Fruit fly (Drosophila melanogaster): ENCODE results near the gene CG8568.

DNA sequence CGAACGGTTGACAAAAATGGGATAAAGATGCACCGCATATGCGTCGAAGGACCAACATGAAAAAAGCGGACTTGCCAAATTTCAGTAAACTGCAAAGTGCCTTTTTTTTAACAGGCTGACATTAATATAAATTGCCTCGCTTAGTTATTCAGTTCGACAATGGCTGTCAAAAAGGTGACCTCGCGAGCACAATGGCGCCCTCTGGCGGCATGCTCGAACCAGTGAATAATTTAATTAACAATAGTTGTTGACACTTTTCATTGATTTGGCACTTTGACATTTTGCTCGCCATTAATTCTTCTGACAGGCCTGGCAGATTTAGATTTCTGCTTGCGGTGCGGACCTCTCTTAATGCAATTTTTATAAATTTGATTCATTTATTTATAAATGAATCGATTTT is 20.1 kb upstream of the CG8568 start:
- TF ChIP-seq CG8478 (optimal IDR thresholded peaks at IDR 0.05), result no peak
- TF ChIP-seq usp (GFP tag; optimal IDR thresholded peaks at IDR 0.05), result no peak
- TF ChIP-seq Dll (optimal IDR thresholded peaks at IDR 0.05), result no peak
